Worm (Caenorhabditis elegans) whole organism, L2 larva: ENCODE results near the gene sgca-1.
A peak's percentile ranks its signal among the peaks of the same experiment; 100 is the strongest.

ENCODE experiments used
- C34F6.9 ChIP-seq: fragments of 150-350 bp; optimal IDR thresholded peaks from 2 replicates; lab custom pipeline; 2014; ENCODE audit warnings: missing biosample characterization, missing genetic modification characterization
- F13H6.1 ChIP-seq: sonication (generic microtip); optimal IDR thresholded peaks from 2 replicates; lab custom pipeline; 2016; ENCODE audit warnings: missing genetic modification characterization, missing compliant biosample characterization
- R02D3.7 ChIP-seq: fragments of 150-350 bp; optimal IDR thresholded peaks from 2 replicates; lab custom pipeline; 2014; ENCODE audit warnings: missing biosample characterization, missing genetic modification characterization
- Y55F3AM.14 ChIP-seq: fragments of 200-800 bp; sonication (Bioruptor generic); optimal IDR thresholded peaks from 2 replicates; lab custom pipeline; 2018; ENCODE audit warnings: mild to moderate bottlenecking, missing genetic modification characterization, missing compliant biosample characterization
- aly-2 ChIP-seq: fragments of 150-350 bp; optimal IDR thresholded peaks from 2 replicates; lab custom pipeline; 2014; ENCODE audit warnings: missing biosample characterization, missing genetic modification characterization
- ama-1 ChIP-seq: fragments of 150-350 bp; optimal IDR thresholded peaks from 2 replicates; lab custom pipeline; 2018; ENCODE audit warnings: inconsistent platforms
- blmp-1 ChIP-seq: sonication (generic microtip); optimal IDR thresholded peaks from 2 replicates; lab custom pipeline; 2017; ENCODE audit warnings: missing genetic modification characterization, mild to moderate bottlenecking, missing compliant biosample characterization, antibody characterized with exemption, moderate library complexity; ENCODE audit not compliant: insufficient read depth
- ceh-16 ChIP-seq: fragments of 150-350 bp; optimal IDR thresholded peaks from 2 replicates; lab custom pipeline; 2014; ENCODE audit warnings: missing biosample characterization, missing genetic modification characterization
- crh-2 ChIP-seq: sonication (generic microtip); optimal IDR thresholded peaks from 2 replicates; lab custom pipeline; 2017; ENCODE audit warnings: missing biosample characterization, missing genetic modification characterization
- dmd-4 ChIP-seq: sonication (generic microtip); optimal IDR thresholded peaks from 2 replicates; lab custom pipeline; 2017; ENCODE audit warnings: missing biosample characterization, missing genetic modification characterization
- egl-27 ChIP-seq: sonication (generic microtip); optimal IDR thresholded peaks from 3 replicates; lab custom pipeline; 2017; ENCODE audit warnings: missing biosample characterization, missing genetic modification reagents, missing genetic modification characterization
- elt-1 ChIP-seq: fragments of 150-350 bp; optimal IDR thresholded peaks from 2 replicates; lab custom pipeline; 2014; ENCODE audit warnings: missing biosample characterization, missing genetic modification characterization
- elt-3 ChIP-seq: sonication (generic microtip); optimal IDR thresholded peaks from 2 replicates; lab custom pipeline; 2017; ENCODE audit warnings: missing biosample characterization, missing genetic modification characterization
- fos-1 ChIP-seq: fragments of 150-350 bp; optimal IDR thresholded peaks from 2 replicates; lab custom pipeline; 2014; ENCODE audit warnings: missing biosample characterization, missing genetic modification characterization
- gmeb-1 ChIP-seq: fragments of 150-350 bp; optimal IDR thresholded peaks from 2 replicates; lab custom pipeline; 2014; ENCODE audit warnings: missing biosample characterization, missing genetic modification characterization
- lin-13 ChIP-seq: fragments of 150-350 bp; optimal IDR thresholded peaks from 2 replicates; lab custom pipeline; 2014; ENCODE audit warnings: missing biosample characterization, missing genetic modification reagents, missing genetic modification characterization
- lin-39 ChIP-seq: fragments of 150-350 bp; optimal IDR thresholded peaks from 2 replicates; lab custom pipeline; 2014; ENCODE audit warnings: missing biosample characterization, missing genetic modification reagents, missing genetic modification characterization
- lsy-2 ChIP-seq, 2 experiments: fragments of 150-350 bp in 1 of 2; sonication (generic microtip) in 1 of 2; optimal IDR thresholded peaks; 2 replicates each; lab custom pipeline; 2014 to 2017; ENCODE audit warnings: missing biosample characterization in 2 of 2, missing genetic modification characterization in 2 of 2
- mbf-1 ChIP-seq: sonication (generic microtip); optimal IDR thresholded peaks from 2 replicates; lab custom pipeline; 2017; ENCODE audit warnings: missing biosample characterization, missing genetic modification characterization
- mdl-1 ChIP-seq, 2 experiments: fragments of 150-350 bp in 1 of 2; sonication (generic microtip) in 1 of 2; optimal IDR thresholded peaks; 2 replicates each; lab custom pipeline; 2017; ENCODE audit warnings: missing biosample characterization in 2 of 2, missing genetic modification characterization in 2 of 2
- nhr-10 ChIP-seq: sonication (generic microtip); optimal IDR thresholded peaks from 2 replicates; lab custom pipeline; 2017; ENCODE audit warnings: missing biosample characterization, missing genetic modification characterization
- nhr-11 ChIP-seq: fragments of 150-350 bp; optimal IDR thresholded peaks from 2 replicates; lab custom pipeline; 2014; ENCODE audit warnings: missing biosample characterization, missing genetic modification characterization
- nhr-12 ChIP-seq: fragments of 150-350 bp; optimal IDR thresholded peaks from 2 replicates; lab custom pipeline; 2014; ENCODE audit warnings: missing biosample characterization, missing genetic modification characterization
- nhr-129 ChIP-seq: fragments of 150-350 bp; optimal IDR thresholded peaks from 2 replicates; lab custom pipeline; 2014; ENCODE audit warnings: missing biosample characterization, missing genetic modification characterization
- nhr-23 ChIP-seq: fragments of 150-350 bp; optimal IDR thresholded peaks from 2 replicates; lab custom pipeline; 2014; ENCODE audit warnings: missing biosample characterization, missing genetic modification reagents, missing genetic modification characterization
- nhr-237 ChIP-seq: fragments of 150-350 bp; optimal IDR thresholded peaks from 2 replicates; lab custom pipeline; 2014; ENCODE audit warnings: missing biosample characterization, missing genetic modification characterization
- nhr-25 ChIP-seq: fragments of 150-350 bp; sonication (generic microtip); optimal IDR thresholded peaks from 3 replicates; lab custom pipeline; 2014; ENCODE audit warnings: missing biosample characterization, missing genetic modification characterization
- nhr-6 ChIP-seq: fragments of 150-350 bp; optimal IDR thresholded peaks from 2 replicates; lab custom pipeline; 2014; ENCODE audit warnings: missing biosample characterization, missing genetic modification characterization
- nhr-77 ChIP-seq: fragments of 150-350 bp; optimal IDR thresholded peaks from 2 replicates; lab custom pipeline; 2014; ENCODE audit warnings: missing biosample characterization, missing genetic modification characterization
- peb-1 ChIP-seq: fragments of 150-350 bp; optimal IDR thresholded peaks from 2 replicates; lab custom pipeline; 2014; ENCODE audit warnings: missing biosample characterization, missing genetic modification characterization
- sem-4 ChIP-seq: fragments of 150-350 bp; optimal IDR thresholded peaks from 2 replicates; lab custom pipeline; 2014; ENCODE audit warnings: missing biosample characterization, missing genetic modification reagents, missing genetic modification characterization
- skn-1 ChIP-seq: sonication (generic microtip); optimal IDR thresholded peaks from 2 replicates; lab custom pipeline; 2017; ENCODE audit warnings: missing biosample characterization, missing genetic modification characterization
- sma-3 ChIP-seq: sonication (generic microtip); optimal IDR thresholded peaks from 2 replicates; lab custom pipeline; 2016; ENCODE audit warnings: missing genetic modification reagents, missing genetic modification characterization, missing compliant biosample characterization
- sma-9 ChIP-seq, 2 experiments: fragments of 150-350 bp in 1 of 2; sonication (generic microtip) in 1 of 2; optimal IDR thresholded peaks; 2 replicates each; lab custom pipeline; 2014 to 2016; ENCODE audit warnings: missing genetic modification characterization in 2 of 2, mild to moderate bottlenecking in 1 of 2, missing biosample characterization in 1 of 2, missing compliant biosample characterization in 1 of 2, missing genetic modification reagents in 1 of 2, moderate library complexity in 1 of 2
- unc-39 ChIP-seq: fragments of 150-350 bp; optimal IDR thresholded peaks from 2 replicates; lab custom pipeline; 2014; ENCODE audit warnings: missing biosample characterization, missing genetic modification characterization
- unc-55 ChIP-seq: fragments of 150-350 bp; sonication (generic microtip); optimal IDR thresholded peaks from 3 replicates; lab custom pipeline; 2014; ENCODE audit warnings: missing biosample characterization, missing genetic modification reagents, missing genetic modification characterization
- unc-62 ChIP-seq: fragments of 150-350 bp; optimal IDR thresholded peaks from 2 replicates; lab custom pipeline; 2014; ENCODE audit warnings: missing biosample characterization, missing genetic modification reagents, missing genetic modification characterization
- zag-1 ChIP-seq: fragments of 150-350 bp; optimal IDR thresholded peaks from 2 replicates; lab custom pipeline; 2014; ENCODE audit warnings: missing biosample characterization, missing genetic modification characterization
- ztf-1 ChIP-seq: fragments of 200-800 bp; sonication (Bioruptor generic); conservative IDR thresholded peaks from 2 replicates; pipeline ENCODE4 v1.3.6; 2022; ENCODE audit warnings: missing genetic modification characterization, missing compliant biosample characterization

Gene sgca-1

ce11 chrX:6792281-6793003, 3.1 kb upstream of the sgca-1 start:
- TF ChIP-seq ceh-16 (no peak), ama-1 (lab: Kevin White, UChicago) (no peak), Y55F3AM.14 (no peak), egl-27 (tag; lab: Kevin White, UChicago) (no peak), zag-1 (tag; lab: Kevin White, UChicago) (no peak), nhr-6 (tag; lab: Kevin White, UChicago) (no peak), unc-55 (GFP tag; lab: Kevin White, UChicago) (no peak), C34F6.9 (no peak), ztf-1 (no peak), peb-1 (tag; lab: Kevin White, UChicago) (no peak), gmeb-1 (tag; lab: Kevin White, UChicago) (peak; percentile 44), mbf-1 (tag; lab: Kevin White, UChicago) (no peak), nhr-77 (tag; lab: Kevin White, UChicago) (no peak), crh-2 (peak; percentile 52), lin-13 (peak; percentile 1), fos-1 (peak; percentile 65), sma-3 (GFP tag; lab: Kevin White, UChicago) (no peak), nhr-23 (no peak), aly-2 (tag; lab: Kevin White, UChicago) (no peak), nhr-25 (tag; lab: Kevin White, UChicago) (no peak), elt-1 (tag; lab: Kevin White, UChicago) (no peak), unc-39 (no peak), R02D3.7 (tag; lab: Kevin White, UChicago) (no peak), sma-9 (GFP tag; optimal IDR thresholded peaks at IDR 0.05; lab: Kevin White, UChicago) (peak; percentile 49), sma-9 (tag; optimal IDR thresholded peaks at IDR 0.05; lab: Kevin White, UChicago) (no peak), elt-3 (tag; lab: Kevin White, UChicago) (no peak), nhr-237 (tag; lab: Kevin White, UChicago) (no peak), nhr-12 (tag; lab: Kevin White, UChicago) (no peak), mdl-1 (tag; optimal IDR thresholded peaks at IDR 0.05; lab: Kevin White, UChicago) (no peak), sem-4 (tag; lab: Kevin White, UChicago) (no peak), F13H6.1 (tag; lab: Kevin White, UChicago) (peak; percentile 3), unc-62 (GFP tag; lab: Kevin White, UChicago) (no peak), nhr-129 (tag; lab: Kevin White, UChicago) (no peak), skn-1 (tag; lab: Kevin White, UChicago) (no peak), lsy-2 (tag; optimal IDR thresholded peaks at IDR 0.05; lab: Kevin White, UChicago) (no peak), lin-39 (no peak), nhr-10 (tag; lab: Kevin White, UChicago) (no peak), blmp-1 (tag; lab: Kevin White, UChicago) (no peak)

- TF ChIP-seq dmd-4 (tag; lab: Kevin White, UChicago), result no peak
- TF ChIP-seq ztf-1, result no peak
- no peak for TF ChIP-seq ama-1 (lab: Kevin White, UChicago)
- no peak for TF ChIP-seq blmp-1 (tag; lab: Kevin White, UChicago)
- TF ChIP-seq gmeb-1 (tag; lab: Kevin White, UChicago), result peak; percentile 14
- peak; percentile 15 for TF ChIP-seq fos-1
- TF ChIP-seq nhr-11 (tag; lab: Kevin White, UChicago), result no peak
- no peak for TF ChIP-seq nhr-6 (tag; lab: Kevin White, UChicago)
- TF ChIP-seq mdl-1 (tag; optimal IDR thresholded peaks at IDR 0.05; lab: Kevin White, UChicago), result no peak
- TF ChIP-seq aly-2 (tag; lab: Kevin White, UChicago), result no peak
- TF ChIP-seq zag-1 (tag; lab: Kevin White, UChicago), result no peak
- TF ChIP-seq nhr-129 (tag; lab: Kevin White, UChicago), result no peak
- TF ChIP-seq unc-39, result no peak
- TF ChIP-seq unc-55 (GFP tag; lab: Kevin White, UChicago), result no peak
- TF ChIP-seq, all 48 proteins: peak for 2
Observed at ce11 chrX:6790986-6791385, 1.6 kb upstream of the sgca-1 start, which contains the start of gene asp-3. TSS of gene asp-3 (plus strand) at chrX:6791064.
